Fruit fly (Drosophila melanogaster) whole organism, pupa: Measurements from ENCODE around the gene Mkp3.

Source experiments
- CG10348 ChIP-seq: fragments of 200-800 bp; sonication (Bioruptor generic); IDR thresholded peaks from 2 replicates; pipeline ENCODE4 v1.3.6; 2022; ENCODE audit warnings: missing biosample characterization, missing genetic modification characterization
- CG12605 ChIP-seq: fragments of 200-800 bp; sonication (Bioruptor generic); IDR thresholded peaks from 2 replicates; pipeline ENCODE4 v1.3.6; 2022; ENCODE audit warnings: missing biosample characterization, missing genetic modification characterization
- CG13204 ChIP-seq: fragments of 200-800 bp; sonication (Bioruptor generic); optimal IDR thresholded peaks from 2 replicates; lab custom pipeline; 2018; ENCODE audit warnings: missing biosample characterization, mild to moderate bottlenecking, missing genetic modification characterization, moderate library complexity
- CG14655 ChIP-seq: fragments of 200-800 bp; sonication (Bioruptor generic); optimal IDR thresholded peaks from 3 replicates; lab custom pipeline; 2017; ENCODE audit warnings: mild to moderate bottlenecking, missing biosample characterization, missing genetic modification reagents, missing genetic modification characterization
- CG15710 ChIP-seq: fragments of 200-800 bp; sonication (Bioruptor generic); optimal IDR thresholded peaks from 2 replicates; lab custom pipeline; 2018; ENCODE audit warnings: missing biosample characterization, mild to moderate bottlenecking, missing genetic modification characterization, moderate library complexity
- CG17806 ChIP-seq: fragments of 200-800 bp; sonication (Bioruptor generic); optimal IDR thresholded peaks from 2 replicates; lab custom pipeline; 2018; ENCODE audit warnings: missing biosample characterization, mild to moderate bottlenecking, missing genetic modification characterization, moderate library complexity
- CG32121 ChIP-seq: fragments of 200-800 bp; sonication (Bioruptor generic); IDR thresholded peaks from 2 replicates; pipeline ENCODE4 v1.3.6; 2022; ENCODE audit warnings: missing biosample characterization, missing genetic modification characterization
- CG34367 ChIP-seq: fragments of 200-800 bp; sonication (Bioruptor generic); optimal IDR thresholded peaks from 2 replicates; lab custom pipeline; 2018; ENCODE audit warnings: missing biosample characterization, mild to moderate bottlenecking, missing genetic modification characterization
- CG4496 ChIP-seq: fragments of 200-800 bp; sonication (Bioruptor generic); IDR thresholded peaks from 3 replicates; pipeline ENCODE4 v1.3.6; 2022; ENCODE audit warnings: missing biosample characterization, missing genetic modification characterization
- CG8159 ChIP-seq: fragments of 200-800 bp; sonication (Bioruptor generic); optimal IDR thresholded peaks from 3 replicates; lab custom pipeline; 2018; ENCODE audit warnings: missing biosample characterization, mild to moderate bottlenecking, missing genetic modification characterization, moderate library complexity
- CG8301 ChIP-seq: fragments of 200-800 bp; sonication (Bioruptor generic); optimal IDR thresholded peaks from 2 replicates; lab custom pipeline; 2018; ENCODE audit warnings: missing biosample characterization, mild to moderate bottlenecking, missing genetic modification characterization
- CG9948 ChIP-seq: fragments of 200-800 bp; sonication (Bioruptor generic); optimal IDR thresholded peaks from 2 replicates; lab custom pipeline; 2018; ENCODE audit warnings: missing biosample characterization, mild to moderate bottlenecking, missing genetic modification characterization, moderate library complexity
- D1 ChIP-seq: fragments of 200-800 bp; sonication (Bioruptor generic); optimal IDR thresholded peaks from 2 replicates; lab custom pipeline; 2018; ENCODE audit warnings: missing biosample characterization, mild to moderate bottlenecking, missing genetic modification characterization, moderate library complexity
- EcR ChIP-seq: fragments of 200-800 bp; sonication (Bioruptor generic); optimal IDR thresholded peaks from 3 replicates; lab custom pipeline; 2019; ENCODE audit warnings: missing biosample characterization, missing genetic modification characterization, mild to moderate bottlenecking, moderate library complexity, missing genetic modification reagents
- Ets98B ChIP-seq: fragments of 200-800 bp; sonication (Bioruptor generic); IDR thresholded peaks from 2 replicates; pipeline ENCODE4 v1.3.6; 2022; ENCODE audit warnings: missing biosample characterization, missing genetic modification characterization
- Pif1A ChIP-seq: fragments of 200-800 bp; sonication (Bioruptor generic); optimal IDR thresholded peaks from 3 replicates; lab custom pipeline; 2016; ENCODE audit warnings: missing biosample characterization, missing genetic modification characterization
- Pif1B ChIP-seq: fragments of 200-800 bp; sonication (Bioruptor generic); optimal IDR thresholded peaks from 3 replicates; lab custom pipeline; 2016; ENCODE audit warnings: missing biosample characterization, missing genetic modification characterization
- Snoo ChIP-seq: fragments of 200-800 bp; sonication (Bioruptor generic); optimal IDR thresholded peaks from 3 replicates; lab custom pipeline; 2017; ENCODE audit warnings: missing biosample characterization, mild to moderate bottlenecking, missing genetic modification characterization, inconsistent platforms
- fd96Ca ChIP-seq: fragments of 200-800 bp; sonication (Bioruptor generic); IDR thresholded peaks from 3 replicates; pipeline ENCODE4 v1.3.6; 2022; ENCODE audit warnings: missing biosample characterization, missing genetic modification characterization
- gl ChIP-seq: fragments of 200-800 bp; sonication (Bioruptor generic); optimal IDR thresholded peaks from 2 replicates; lab custom pipeline; 2018; ENCODE audit warnings: missing biosample characterization, mild to moderate bottlenecking, missing genetic modification characterization
- rn ChIP-seq: fragments of 200-800 bp; sonication (Bioruptor generic); IDR thresholded peaks from 2 replicates; pipeline ENCODE4 v1.3.6; 2022; ENCODE audit warnings: missing biosample characterization, missing genetic modification characterization

Gene Mkp3

dm6 chr3L:19086364-19087200, at the start of gene Mkp3:
Gene Mkp3 (minus strand): TSS chr3L:19086426.
- peak; percentile 92 for TF ChIP-seq EcR
- TF ChIP-seq D1 (tag; lab: Kevin White, UChicago): peak; percentile 79
- TF ChIP-seq Ets98B: peak; percentile 87
- TF ChIP-seq CG17806 (tag; lab: Kevin White, UChicago): peak; percentile 87
- TF ChIP-seq CG13204 (GFP tag; lab: Kevin White, UChicago): peak; percentile 75
- peak; percentile 68 for TF ChIP-seq gl
- TF ChIP-seq CG15710 (tag; lab: Kevin White, UChicago): peak; percentile 91
- peak; percentile 88 for TF ChIP-seq CG9948 (tag; lab: Kevin White, UChicago)
- peak; percentile 81 for TF ChIP-seq rn (GFP tag; lab: Robert Waterston, UW)
- TF ChIP-seq Snoo (tag; lab: Kevin White, UChicago): peak; percentile 82
- TF ChIP-seq CG8301: peak; percentile 90
- peak; percentile 93 for TF ChIP-seq CG14655
- peak; percentile 93 for TF ChIP-seq CG8159 (tag; lab: Kevin White, UChicago)
- TF ChIP-seq fd96Ca (GFP tag; lab: Robert Waterston, UW): peak; percentile 89
- peak; percentile 76 for TF ChIP-seq CG34367
- peak; percentile 73; the same call in 1 of the 2 replicates for TF ChIP-seq CG10348
- TF ChIP-seq Pif1A (GFP tag; lab: Kevin White, UChicago): peak; percentile 75
- TF ChIP-seq CG12605: peak; percentile 85
- TF ChIP-seq CG4496: peak; percentile 93
- TF ChIP-seq CG32121: peak; percentile 95
- TF ChIP-seq Pif1B: peak; percentile 83

dm6 chr3L:19132586-19132985, 46.4 kb upstream of the Mkp3 start:
- TF ChIP-seq fd96Ca (GFP tag; lab: Robert Waterston, UW): no peak
- TF ChIP-seq CG12605: no peak
- TF ChIP-seq CG32121: no peak
- TF ChIP-seq CG17806 (tag; lab: Kevin White, UChicago): no peak
- TF ChIP-seq CG4496: no peak
- TF ChIP-seq CG9948 (tag; lab: Kevin White, UChicago): no peak
- TF ChIP-seq CG34367: no peak
- no peak for TF ChIP-seq CG8301
- TF ChIP-seq Snoo (tag; lab: Kevin White, UChicago): no peak
- TF ChIP-seq Ets98B: no peak
- no peak for TF ChIP-seq CG10348
- TF ChIP-seq CG15710 (tag; lab: Kevin White, UChicago): no peak
- no peak for TF ChIP-seq CG14655
- TF ChIP-seq Pif1A (GFP tag; lab: Kevin White, UChicago): no peak
- no peak for TF ChIP-seq D1 (tag; lab: Kevin White, UChicago)
- TF ChIP-seq Pif1B: no peak

dm6 chr3L:19129565-19129964, 43.3 kb upstream of the Mkp3 start, which contains the start of gene Spn75F:
Gene Spn75F (minus strand): TSS chr3L:19129665.
- TF ChIP-seq CG10348: no peak
- no peak for TF ChIP-seq CG14655
- TF ChIP-seq Ets98B: no peak
- TF ChIP-seq EcR: no peak
- no peak for TF ChIP-seq gl
- TF ChIP-seq CG9948 (tag; lab: Kevin White, UChicago): no peak
- TF ChIP-seq, all 21 proteins: peak for 0

- TF ChIP-seq rn (GFP tag; lab: Robert Waterston, UW): no peak
- no peak for TF ChIP-seq Snoo (tag; lab: Kevin White, UChicago)
- TF ChIP-seq D1 (tag; lab: Kevin White, UChicago): peak; percentile 88
These were observed 14.0 kb upstream of the Mkp3 start, which contains the start of gene Gem2 for dm6 chr3L:19100188-19100587. Gene Gem2 (minus strand): TSS chr3L:19100363.

- TF ChIP-seq CG15710 (tag; lab: Kevin White, UChicago): peak; percentile 83
- TF ChIP-seq D1 (tag; lab: Kevin White, UChicago): no peak
- peak; percentile 86 for TF ChIP-seq CG4496
- TF ChIP-seq CG13204 (GFP tag; lab: Kevin White, UChicago): no peak
- peak; percentile 75 for TF ChIP-seq Ets98B
- peak; percentile 73 for TF ChIP-seq CG8301
- TF ChIP-seq CG32121: peak; percentile 77
- TF ChIP-seq gl: peak; percentile 18
- peak; percentile 70 for TF ChIP-seq Pif1B
- peak; percentile 85 for TF ChIP-seq CG17806 (tag; lab: Kevin White, UChicago)
- TF ChIP-seq CG9948 (tag; lab: Kevin White, UChicago): peak; percentile 69
- TF ChIP-seq CG14655: peak; percentile 83
- no peak; the same call in 2 of the 3 replicates for TF ChIP-seq fd96Ca (GFP tag; lab: Robert Waterston, UW)
- peak; percentile 61 for TF ChIP-seq Snoo (tag; lab: Kevin White, UChicago)
- TF ChIP-seq CG10348: peak; percentile 42; the same call in 1 of the 2 replicates
- peak; percentile 64 for TF ChIP-seq CG34367
- TF ChIP-seq CG8159 (tag; lab: Kevin White, UChicago): peak; percentile 71
- TF ChIP-seq Pif1A (GFP tag; lab: Kevin White, UChicago): no peak
- peak; percentile 64 for TF ChIP-seq CG12605
- TF ChIP-seq rn (GFP tag; lab: Robert Waterston, UW): peak; percentile 54
- TF ChIP-seq EcR: no peak
These were observed 11.4 kb upstream of the Mkp3 start, which contains the start of the genes Naxd and CG14079 for dm6 chr3L:19097665-19098082. Gene Naxd (minus strand): TSS chr3L:19097709. Gene CG14079 (plus strand): TSS chr3L:19097999.

dm6 chr3L:19097102-19097501, 10.9 kb upstream of the Mkp3 start:
- no peak for TF ChIP-seq CG17806 (tag; lab: Kevin White, UChicago)
- peak; percentile 41 for TF ChIP-seq EcR
- TF ChIP-seq, all 21 proteins: peak for 1
